Worm (Caenorhabditis elegans): Measurements from ENCODE around the gene F44E7.5.

- no peak for TF ChIP-seq dao-5 (tag; optimal IDR thresholded peaks at IDR 0.05)
- no peak for TF ChIP-seq W03F9.2 (tag; optimal IDR thresholded peaks at IDR 0.05)
- no peak for TF ChIP-seq him-1 (tag; optimal IDR thresholded peaks at IDR 0.05)
These were observed 20.6 kb downstream of the F44E7.5 start, which contains the start of gene C53A3.1 for ce11 chrV:5760132-5760531.
